Fruit fly (Drosophila melanogaster): ENCODE measurements around the gene CG31883.

DNA sequence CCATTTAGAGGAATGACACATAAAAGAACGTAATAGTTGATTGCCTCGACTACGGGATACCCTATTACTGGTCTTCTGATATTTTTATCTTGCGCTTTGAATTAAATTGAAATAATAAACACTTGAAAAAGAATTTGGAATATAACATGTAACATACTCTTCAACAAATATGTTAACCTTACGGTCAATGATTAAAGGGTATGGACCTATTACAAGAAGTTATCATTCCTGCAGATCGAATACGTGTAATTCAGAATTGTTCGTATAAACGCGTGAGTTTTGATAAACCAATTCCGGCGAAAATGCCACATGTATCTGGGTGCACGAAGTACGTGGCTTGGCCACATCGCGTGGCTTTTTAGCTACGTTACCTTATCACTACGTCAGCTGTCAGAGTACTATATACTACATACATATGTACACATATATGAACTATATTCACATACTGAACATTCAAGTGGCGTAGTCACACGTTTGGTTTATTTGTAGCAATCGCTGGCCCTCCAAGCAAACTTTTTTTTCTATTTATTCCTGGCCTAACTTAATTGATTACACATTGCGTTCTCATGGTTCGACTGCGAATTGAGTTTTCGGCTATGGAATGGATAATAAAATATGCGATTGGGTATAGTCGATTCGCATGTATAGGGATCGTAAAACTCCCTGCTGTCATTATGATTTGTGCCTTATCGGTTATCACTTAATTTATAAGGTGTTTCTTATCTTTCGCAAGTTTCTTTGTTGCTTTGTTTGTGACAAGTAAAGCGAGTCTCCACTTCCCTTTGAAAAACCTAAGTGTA, 29.9 kb upstream of the CG31883 start:
- TF ChIP-seq kay (GFP tag; ENCODE audit: borderline replicate concordance) = peak; percentile 91
- TF ChIP-seq cic (GFP tag; optimal IDR thresholded peaks at IDR 0.05) = peak; percentile 85
- TF ChIP-seq CG7101 (tag; optimal IDR thresholded peaks at IDR 0.05) = peak; percentile 55
- no peak for TF ChIP-seq Hr96 (GFP tag; optimal IDR thresholded peaks at IDR 0.05)
- peak; percentile 60 for TF ChIP-seq CG14711 (tag; optimal IDR thresholded peaks at IDR 0.05)
- TF ChIP-seq CG7045 (GFP tag; optimal IDR thresholded peaks at IDR 0.05) = no peak
- TF ChIP-seq CG33017 (tag; optimal IDR thresholded peaks at IDR 0.05) = no peak
- no peak for TF ChIP-seq CG12768 (GFP tag; optimal IDR thresholded peaks at IDR 0.05)
- no peak for TF ChIP-seq cnc (optimal IDR thresholded peaks at IDR 0.05)

Data from whole organism, adult.